Worm (Caenorhabditis elegans) whole organism, L4 larva: ENCODE measurements around the gene cup-15.

ENCODE experiments used
- D1046.2 ChIP-seq: fragments of 200-800 bp; sonication (Bioruptor generic); IDR thresholded peaks from 2 replicates; pipeline ENCODE4 v1.3.6; 2022; ENCODE audit warnings: missing genetic modification characterization, missing compliant biosample characterization
- F26F4.8 ChIP-seq: fragments of 200-800 bp; sonication (Bioruptor generic); conservative IDR thresholded peaks from 2 replicates; pipeline ENCODE4 v1.3.6; 2022; ENCODE audit warnings: missing genetic modification characterization, missing compliant biosample characterization
- F37D6.2 ChIP-seq: sonication (generic microtip); optimal IDR thresholded peaks from 2 replicates; lab custom pipeline; 2016; ENCODE audit warnings: mild to moderate bottlenecking, missing genetic modification characterization, missing compliant biosample characterization
- T20F7.1 ChIP-seq: fragments of 200-800 bp; sonication (Bioruptor generic); optimal IDR thresholded peaks from 2 replicates; lab custom pipeline; 2018; ENCODE audit warnings: mild to moderate bottlenecking, missing genetic modification characterization, missing compliant biosample characterization
- T26A8.4 ChIP-seq: fragments of 200-800 bp; sonication (Bioruptor generic); IDR thresholded peaks from 2 replicates; pipeline ENCODE4 v1.3.6; 2022; ENCODE audit warnings: missing genetic modification characterization, missing compliant biosample characterization
- aha-1 ChIP-seq: fragments of 150-350 bp; peaks from one replicate; lab custom pipeline; 2014; ENCODE audit warnings: missing biosample characterization, missing genetic modification characterization
- arid-1 ChIP-seq: fragments of 200-800 bp; sonication (Bioruptor generic); conservative IDR thresholded peaks from 2 replicates; pipeline ENCODE4 v1.3.6; 2022; ENCODE audit warnings: missing genetic modification reagents, missing genetic modification characterization, missing compliant biosample characterization
- attf-4 ChIP-seq: sonication (generic microtip); optimal IDR thresholded peaks from 3 replicates; lab custom pipeline; 2017; ENCODE audit warnings: missing biosample characterization, missing genetic modification characterization
- ceh-28 ChIP-seq: fragments of 150-350 bp; optimal IDR thresholded peaks from 2 replicates; lab custom pipeline; 2014; ENCODE audit warnings: missing biosample characterization, missing genetic modification reagents, missing genetic modification characterization
- ceh-32 ChIP-seq: sonication (generic microtip); optimal IDR thresholded peaks from 2 replicates; lab custom pipeline; 2016; ENCODE audit warnings: mild to moderate bottlenecking, missing genetic modification characterization, missing compliant biosample characterization; ENCODE audit not compliant: poor library complexity
- daf-12 ChIP-seq: fragments of 150-350 bp; optimal IDR thresholded peaks from 2 replicates; lab custom pipeline; 2014; ENCODE audit warnings: missing biosample characterization, missing genetic modification reagents, missing genetic modification characterization
- daf-16 ChIP-seq, 3 experiments: sonication (generic microtip); optimal IDR thresholded peaks; 2 replicates each; lab custom pipeline; 2016 to 2017; ENCODE audit warnings: missing genetic modification characterization in 3 of 3, missing genetic modification reagents in 3 of 3, mild to moderate bottlenecking in 2 of 3, missing compliant biosample characterization in 2 of 3, missing biosample characterization in 1 of 3, moderate library complexity in 1 of 3
- dmd-6 ChIP-seq: fragments of 200-800 bp; sonication (Bioruptor generic); IDR thresholded peaks from 2 replicates; pipeline ENCODE4 v1.3.6; 2022; ENCODE audit warnings: missing genetic modification reagents, missing genetic modification characterization, missing compliant biosample characterization
- duxl-1 ChIP-seq: sonication (generic microtip); optimal IDR thresholded peaks from 2 replicates; lab custom pipeline; 2016; ENCODE audit warnings: mild to moderate bottlenecking, missing genetic modification characterization, moderate library complexity, missing compliant biosample characterization; ENCODE audit not compliant: poor library complexity
- dve-1 ChIP-seq: sonication (generic microtip); optimal IDR thresholded peaks from 2 replicates; lab custom pipeline; 2017; ENCODE audit warnings: antibody characterized with exemption, mild to moderate bottlenecking, missing genetic modification characterization, missing compliant biosample characterization; ENCODE audit not compliant: insufficient read depth
- fkh-10 ChIP-seq: fragments of 150-350 bp; optimal IDR thresholded peaks from 2 replicates; lab custom pipeline; 2014; ENCODE audit warnings: missing biosample characterization, missing genetic modification reagents, missing genetic modification characterization
- hif-1 ChIP-seq, 2 experiments: sonication (generic microtip); optimal IDR thresholded peaks; 2 replicates each; lab custom pipeline; 2016 to 2017; ENCODE audit warnings: missing compliant biosample characterization in 2 of 2, missing genetic modification characterization in 2 of 2, missing genetic modification reagents in 2 of 2, missing genotype in 2 of 2, mild to moderate bottlenecking in 1 of 2
- hlh-11 ChIP-seq: fragments of 200-800 bp; sonication (Bioruptor generic); optimal IDR thresholded peaks from 2 replicates; lab custom pipeline; 2018; ENCODE audit warnings: mild to moderate bottlenecking, missing genetic modification characterization, missing compliant biosample characterization
- hlh-30 ChIP-seq: sonication (generic microtip); optimal IDR thresholded peaks from 2 replicates; lab custom pipeline; 2017; ENCODE audit warnings: antibody characterized with exemption, mild to moderate bottlenecking, missing genetic modification characterization, missing compliant biosample characterization; ENCODE audit not compliant: insufficient read depth
- hmg-1.1 ChIP-seq: fragments of 200-800 bp; sonication (Bioruptor generic); IDR thresholded peaks from 2 replicates; pipeline ENCODE4 v1.3.6; 2022; ENCODE audit warnings: missing genetic modification reagents, missing genetic modification characterization, missing compliant biosample characterization
- lin-1 ChIP-seq: fragments of 200-800 bp; sonication (Bioruptor generic); IDR thresholded peaks from 2 replicates; pipeline ENCODE4 v1.3.6; 2022; ENCODE audit warnings: missing genetic modification reagents, missing genetic modification characterization, missing compliant biosample characterization
- lin-29 ChIP-seq: fragments of 200-800 bp; sonication (Bioruptor generic); IDR thresholded peaks from 2 replicates; pipeline ENCODE4 v1.3.6; 2022; ENCODE audit warnings: missing genetic modification reagents, missing genetic modification characterization, missing compliant biosample characterization
- lin-39 ChIP-seq: fragments of 150-350 bp; optimal IDR thresholded peaks from 2 replicates; lab custom pipeline; 2014; ENCODE audit warnings: missing biosample characterization, missing genetic modification reagents, missing genetic modification characterization
- mdl-1 ChIP-seq, 2 experiments: fragments of 150-350 bp in 1 of 2; sonication (generic microtip) in 1 of 2; optimal IDR thresholded peaks; 2 replicates each; lab custom pipeline; 2014 to 2017; ENCODE audit warnings: missing biosample characterization in 2 of 2, missing genetic modification characterization in 2 of 2
- mdt-29 ChIP-seq: fragments of 200-800 bp; sonication (Bioruptor generic); IDR thresholded peaks from 2 replicates; pipeline ENCODE4 v1.3.6; 2022; ENCODE audit warnings: missing genetic modification reagents, missing genetic modification characterization, missing compliant biosample characterization
- mxl-3 ChIP-seq: fragments of 200-800 bp; sonication (Bioruptor generic); optimal IDR thresholded peaks from 2 replicates; lab custom pipeline; 2018; ENCODE audit warnings: mild to moderate bottlenecking, missing genetic modification characterization, missing compliant biosample characterization
- nhr-111 ChIP-seq: fragments of 200-800 bp; sonication (Bioruptor generic); optimal IDR thresholded peaks from 2 replicates; lab custom pipeline; 2018; ENCODE audit warnings: mild to moderate bottlenecking, missing genetic modification characterization, missing compliant biosample characterization
- nhr-25 ChIP-seq: sonication (generic microtip); optimal IDR thresholded peaks from 2 replicates; lab custom pipeline; 2017; ENCODE audit warnings: missing genetic modification characterization, mild to moderate bottlenecking, missing compliant biosample characterization, antibody characterized with exemption, moderate library complexity, borderline replicate concordance; ENCODE audit not compliant: insufficient read depth
- nhr-28 ChIP-seq: fragments of 150-350 bp; optimal IDR thresholded peaks from 2 replicates; lab custom pipeline; 2014; ENCODE audit warnings: missing biosample characterization, missing genetic modification characterization
- nhr-41 ChIP-seq: fragments of 200-800 bp; sonication (Bioruptor generic); IDR thresholded peaks from 2 replicates; pipeline ENCODE4 v1.3.6; 2022; ENCODE audit warnings: missing genetic modification reagents, missing genetic modification characterization, missing compliant biosample characterization
- nhr-48 ChIP-seq: sonication (generic microtip); optimal IDR thresholded peaks from 2 replicates; lab custom pipeline; 2016; ENCODE audit warnings: mild to moderate bottlenecking, missing genetic modification characterization, missing compliant biosample characterization
- nhr-76 ChIP-seq: fragments of 150-350 bp; optimal IDR thresholded peaks from 2 replicates; lab custom pipeline; 2014; ENCODE audit warnings: missing biosample characterization, missing genetic modification characterization
- pha-4 ChIP-seq, 2 experiments: fragments of 150-350 bp in 1 of 2; fragments of 200-800 bp in 1 of 2; sonication (Bioruptor generic) in 1 of 2; IDR thresholded peaks in 1 of 2; optimal IDR thresholded peaks in 1 of 2; 2 replicates each; pipeline versions ENCODE4 v1.3.6 to Lab custom; 2014 to 2022; ENCODE audit warnings: missing genetic modification characterization in 2 of 2, missing genetic modification reagents in 2 of 2, missing biosample characterization in 1 of 2, missing compliant biosample characterization in 1 of 2
- set-16 ChIP-seq: fragments of 200-800 bp; sonication (Bioruptor generic); IDR thresholded peaks from 2 replicates; pipeline ENCODE4 v1.3.6; 2022; ENCODE audit warnings: missing genetic modification reagents, missing genetic modification characterization, missing compliant biosample characterization
- skn-1 ChIP-seq: fragments of 150-350 bp; optimal IDR thresholded peaks from 2 replicates; lab custom pipeline; 2014; ENCODE audit warnings: missing biosample characterization, missing genetic modification characterization
- snpc-1.2 ChIP-seq: fragments of 200-800 bp; sonication (Bioruptor generic); IDR thresholded peaks from 2 replicates; pipeline ENCODE4 v1.3.6; 2022; ENCODE audit warnings: missing genetic modification reagents, missing genetic modification characterization, missing compliant biosample characterization
- unc-62 ChIP-seq, 3 experiments: fragments of 150-350 bp in 1 of 3; sonication (generic microtip); optimal IDR thresholded peaks in 2 of 3; peaks in 1 of 3; 1 replicate in 1 of 3; 2 replicates in 2 of 3; lab custom pipeline; 2014 to 2017; ENCODE audit warnings: missing biosample characterization in 3 of 3, missing genetic modification characterization in 3 of 3, missing genetic modification reagents in 3 of 3, missing genotype in 1 of 3
- vab-7 ChIP-seq: fragments of 200-800 bp; sonication (Bioruptor generic); IDR thresholded peaks from 2 replicates; pipeline ENCODE4 v1.3.6; 2022; ENCODE audit warnings: missing genetic modification reagents, missing genetic modification characterization, missing compliant biosample characterization
- zfp-2 ChIP-seq: sonication (generic microtip); optimal IDR thresholded peaks from 2 replicates; lab custom pipeline; 2016; ENCODE audit warnings: mild to moderate bottlenecking, missing genetic modification characterization, missing compliant biosample characterization
- zfp-3 ChIP-seq: fragments of 200-800 bp; sonication (Bioruptor generic); conservative IDR thresholded peaks from 2 replicates; pipeline ENCODE4 v1.3.6; 2022; ENCODE audit warnings: missing genetic modification reagents, missing genetic modification characterization, missing compliant biosample characterization
- zip-2 ChIP-seq: fragments of 150-350 bp; optimal IDR thresholded peaks from 2 replicates; lab custom pipeline; 2014; ENCODE audit warnings: missing biosample characterization, missing genetic modification characterization

The cup-15 gene

DNA sequence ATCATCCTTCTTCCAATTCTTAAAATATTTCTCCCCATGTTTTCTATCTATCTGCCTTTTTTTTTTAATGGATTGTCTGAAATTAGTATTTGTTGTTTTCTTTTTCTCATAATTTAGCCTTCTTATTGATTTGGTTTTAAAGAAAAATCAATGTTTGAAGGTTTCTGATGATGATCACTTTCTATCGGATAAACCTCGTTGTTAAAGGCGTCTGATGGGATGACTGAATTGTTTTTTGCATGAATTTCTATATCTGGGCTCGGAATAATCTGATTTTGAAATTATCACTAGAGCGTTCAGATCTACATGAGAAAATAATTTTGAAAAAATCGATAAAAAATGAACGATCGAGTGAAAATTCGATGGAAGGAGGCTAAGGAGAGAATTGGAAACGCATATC, 19.1 kb upstream of the cup-15 start, which contains the start of gene scp-1:
scp-1 (plus strand) TSS at position 301 of the 400 bp plus-strand sequence.
- TF ChIP-seq zfp-2 (tag; lab: Kevin White, UChicago) (no peak), ceh-28 (tag; lab: Kevin White, UChicago) (peak; percentile 4)
- TF ChIP-seq, all 104 proteins: peak for 1

DNA sequence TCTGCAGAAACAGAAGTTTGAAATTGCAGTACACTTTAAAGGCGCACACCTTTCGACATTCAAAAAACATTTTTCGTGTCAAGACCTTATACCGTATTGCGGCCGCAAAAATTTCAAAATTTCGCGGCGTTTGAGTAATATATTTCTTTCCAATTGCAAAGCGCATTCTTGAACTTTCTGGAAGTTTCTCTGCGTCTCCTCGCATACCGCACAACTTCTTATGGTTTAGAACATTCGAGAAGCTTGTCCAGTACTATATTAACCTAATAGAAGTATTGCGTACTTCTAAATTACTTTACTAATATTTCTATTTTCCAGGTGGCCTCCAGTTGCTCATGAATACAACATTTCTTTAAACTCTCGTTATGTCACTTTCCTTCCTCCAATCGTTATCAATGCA, 16.1 kb upstream of the cup-15 start:
- TF ChIP-seq mdl-1 (tag; optimal IDR thresholded peaks at IDR 0.05; lab: Kevin White, UChicago) (no peak), snpc-1.2 (GFP tag; lab: Robert Waterston, UW) (no peak), T20F7.1 (GFP tag; lab: Kevin White, UChicago) (no peak), pha-4 (GFP tag; IDR thresholded peaks at IDR 0.05; lab: Robert Waterston, UW) (no peak), pha-4 (tag; optimal IDR thresholded peaks at IDR 0.05; lab: Kevin White, UChicago) (no peak), arid-1 (no peak), dve-1 (tag; lab: Kevin White, UChicago) (no peak), mdt-29 (peak; percentile 59; the same call in 1 of the 2 replicates), nhr-76 (tag; lab: Kevin White, UChicago) (no peak), set-16 (no peak), daf-12 (no peak), zfp-2 (tag; lab: Kevin White, UChicago) (no peak), F37D6.2 (no peak), lin-39 (tag; lab: Kevin White, UChicago) (no peak), nhr-48 (tag; lab: Kevin White, UChicago) (no peak), mxl-3 (GFP tag; lab: Kevin White, UChicago) (peak; percentile 12), duxl-1 (tag; lab: Kevin White, UChicago) (no peak), D1046.2 (GFP tag; lab: Robert Waterston, UW) (no peak)

DNA sequence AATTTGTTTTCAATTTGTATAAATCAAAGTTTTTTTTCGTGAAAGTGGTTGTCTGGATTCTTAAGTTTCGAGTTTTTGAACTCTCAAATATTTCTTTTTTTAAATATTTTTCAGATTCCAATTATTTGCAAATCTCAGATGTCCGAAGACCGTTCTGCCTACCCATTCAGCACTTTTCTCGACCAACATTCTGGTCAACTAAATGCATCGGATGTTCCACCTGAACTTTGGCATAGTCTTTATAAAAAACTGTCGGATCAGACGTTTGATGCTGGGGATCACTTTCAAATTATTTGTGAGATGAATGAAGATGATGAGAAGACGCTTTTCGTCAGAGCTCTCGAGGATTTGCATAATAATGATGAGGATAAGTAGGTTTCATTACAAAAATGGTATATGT, 13.9 kb upstream of the cup-15 start, which contains the start of gene ttll-12:
ttll-12 (plus strand) TSS at position 139 of the 400 bp plus-strand sequence.
- TF ChIP-seq aha-1 (tag; lab: Kevin White, UChicago) (no peak), pha-4 (GFP tag; IDR thresholded peaks at IDR 0.05; lab: Robert Waterston, UW) (no peak), pha-4 (tag; optimal IDR thresholded peaks at IDR 0.05; lab: Kevin White, UChicago) (no peak), zfp-3 (GFP tag; lab: Robert Waterston, UW) (no peak), skn-1 (tag; lab: Kevin White, UChicago) (no peak), set-16 (no peak), zip-2 (tag; lab: Kevin White, UChicago) (no peak)

DNA sequence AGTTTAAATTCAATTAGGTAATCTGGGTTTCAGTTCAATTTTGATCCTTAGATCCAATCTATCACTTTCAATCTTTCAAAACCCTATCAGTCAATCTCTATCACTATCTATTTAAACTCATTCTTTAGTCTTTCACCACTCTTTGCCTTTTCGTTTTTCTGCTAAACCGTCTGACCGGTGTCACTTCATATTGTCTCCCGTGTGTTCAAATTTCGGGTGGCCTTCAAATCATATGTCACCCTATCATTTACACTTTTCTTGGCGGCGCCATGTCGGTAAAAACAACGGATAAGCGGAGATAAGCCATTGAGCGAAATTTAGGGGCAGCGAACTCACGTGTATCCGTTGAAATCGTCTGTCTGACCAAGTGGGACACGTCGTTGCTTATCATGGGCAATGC, 8.8 kb upstream of the cup-15 start:
- TF ChIP-seq hif-1 (tag; optimal IDR thresholded peaks at IDR 0.05; lab: Kevin White, UChicago) (no peak), daf-16 (GFP tag; optimal IDR thresholded peaks at IDR 0.05; lab: Kevin White, UChicago) (no peak), daf-16 (tag; optimal IDR thresholded peaks at IDR 0.05; lab: Kevin White, UChicago) (no peak), nhr-111 (GFP tag; lab: Kevin White, UChicago) (no peak), attf-4 (no peak), hmg-1.1 (no peak), lin-29 (GFP tag; lab: Robert Waterston, UW) (no peak), T26A8.4 (no peak), F26F4.8 (GFP tag; lab: Robert Waterston, UW) (no peak), dve-1 (tag; lab: Kevin White, UChicago) (no peak), vab-7 (GFP tag; lab: Robert Waterston, UW) (no peak), lin-39 (tag; lab: Kevin White, UChicago) (no peak), fkh-10 (GFP tag; lab: Kevin White, UChicago) (no peak), hlh-11 (tag; lab: Kevin White, UChicago) (peak; percentile 53), hlh-30 (peak; percentile 83), nhr-25 (tag; lab: Kevin White, UChicago) (peak; percentile 1), unc-62 (GFP tag; optimal IDR thresholded peaks at IDR 0.05 in 1 of 2; lab: Kevin White, UChicago) (no peak), unc-62 (tag; optimal IDR thresholded peaks at IDR 0.05; lab: Kevin White, UChicago) (no peak), pha-4 (GFP tag; IDR thresholded peaks at IDR 0.05; lab: Robert Waterston, UW) (no peak), pha-4 (tag; optimal IDR thresholded peaks at IDR 0.05; lab: Kevin White, UChicago) (no peak), F37D6.2 (no peak), mxl-3 (GFP tag; lab: Kevin White, UChicago) (peak; percentile 83), ceh-32 (tag; lab: Kevin White, UChicago) (no peak), mdl-1 (tag; optimal IDR thresholded peaks at IDR 0.05; lab: Kevin White, UChicago) (peak in 1 of 2 experiments; percentile 79), dmd-6 (peak; percentile 10; the same call in 1 of the 2 replicates), nhr-28 (tag; lab: Kevin White, UChicago) (peak; percentile 82), nhr-41 (GFP tag; lab: Robert Waterston, UW) (no peak), lin-1 (no peak)
- TF ChIP-seq, all 104 proteins: peak for 7
